Worm (Caenorhabditis elegans) whole organism, L1 larva: ENCODE measurements around the gene R03G8.3.

Experiments used
- C04F5.9 ChIP-seq: sonication (generic microtip); optimal IDR thresholded peaks from 2 replicates; lab custom pipeline; 2016; ENCODE audit warnings: missing genetic modification characterization, missing compliant biosample characterization
- C34B4.2 ChIP-seq: sonication (generic microtip); optimal IDR thresholded peaks from 2 replicates; lab custom pipeline; 2017; ENCODE audit warnings: mild to moderate bottlenecking, missing genetic modification characterization, missing compliant biosample characterization
- Y116A8C.19 ChIP-seq: sonication (generic microtip); optimal IDR thresholded peaks from 2 replicates; lab custom pipeline; 2016; ENCODE audit warnings: missing compliant biosample characterization, missing genetic modification characterization, borderline replicate concordance
- aha-1 ChIP-seq: fragments of 150-350 bp; optimal IDR thresholded peaks from 2 replicates; lab custom pipeline; 2014; ENCODE audit warnings: missing biosample characterization, missing genetic modification characterization
- ama-1 ChIP-seq: fragments of 150-350 bp; optimal IDR thresholded peaks from 2 replicates; lab custom pipeline; 2014
- ceh-8 ChIP-seq: fragments of 200-800 bp; sonication (Bioruptor generic); optimal IDR thresholded peaks from 2 replicates; lab custom pipeline; 2018; ENCODE audit warnings: mild to moderate bottlenecking, missing genetic modification characterization, moderate library complexity, missing compliant biosample characterization
- ceh-90 ChIP-seq: sonication (generic microtip); optimal IDR thresholded peaks from 2 replicates; lab custom pipeline; 2016; ENCODE audit warnings: missing genetic modification characterization, missing compliant biosample characterization
- ces-1 ChIP-seq: fragments of 150-350 bp; optimal IDR thresholded peaks from 2 replicates; lab custom pipeline; 2014; ENCODE audit warnings: missing biosample characterization, missing genetic modification reagents, missing genetic modification characterization
- dpl-1 ChIP-seq, 3 experiments: fragments of 150-350 bp in 2 of 3; sonication (generic microtip) in 1 of 3; optimal IDR thresholded peaks; 2 replicates each; lab custom pipeline; 2014 to 2017; ENCODE audit warnings: missing biosample characterization in 3 of 3, missing genetic modification characterization in 3 of 3, missing genetic modification reagents in 3 of 3
- efl-1 ChIP-seq, 4 experiments: fragments of 150-350 bp; optimal IDR thresholded peaks in 3 of 4; peaks in 1 of 4; 1 replicate in 1 of 4; 2 replicates in 3 of 4; lab custom pipeline; 2014; ENCODE audit warnings: missing biosample characterization in 2 of 4, missing genetic modification characterization in 2 of 4, missing genetic modification reagents in 2 of 4
- egl-13 ChIP-seq: sonication (generic microtip); optimal IDR thresholded peaks from 2 replicates; lab custom pipeline; 2016; ENCODE audit warnings: missing genotype, missing genetic modification reagents, missing genetic modification characterization, missing compliant biosample characterization
- elt-2 ChIP-seq: sonication (generic microtip); optimal IDR thresholded peaks from 2 replicates; lab custom pipeline; 2016; ENCODE audit warnings: missing genetic modification characterization, mild to moderate bottlenecking, inconsistent platforms, missing compliant biosample characterization, missing genetic modification reagents
- elt-3 ChIP-seq, 6 experiments: fragments of 150-350 bp in 1 of 6; sonication (generic microtip); optimal IDR thresholded peaks; 2 replicates each; lab custom pipeline; 2017 to 2018; ENCODE audit warnings: missing biosample characterization in 6 of 6, missing genetic modification characterization in 6 of 6, inconsistent platforms in 1 of 6
- ets-5 ChIP-seq: fragments of 200-800 bp; sonication (Bioruptor generic); IDR thresholded peaks from 2 replicates; pipeline ENCODE4 v1.3.6; 2022; ENCODE audit warnings: missing genetic modification characterization, missing compliant biosample characterization
- grh-1 ChIP-seq: fragments of 200-800 bp; sonication (Bioruptor generic); IDR thresholded peaks from 2 replicates; pipeline ENCODE4 v1.3.6; 2022; ENCODE audit warnings: missing genetic modification reagents, missing genetic modification characterization, missing compliant biosample characterization
- hlh-4 ChIP-seq: sonication (generic microtip); optimal IDR thresholded peaks from 2 replicates; lab custom pipeline; 2016; ENCODE audit warnings: mild to moderate bottlenecking, missing genetic modification characterization, missing compliant biosample characterization
- isw-1 ChIP-seq: fragments of 200-800 bp; sonication (Bioruptor generic); IDR thresholded peaks from 2 replicates; pipeline ENCODE4 v1.3.6; 2022; ENCODE audit warnings: missing genetic modification characterization, missing compliant biosample characterization
- lin-14 ChIP-seq: fragments of 200-800 bp; sonication (Bioruptor generic); optimal IDR thresholded peaks from 2 replicates; lab custom pipeline; 2018; ENCODE audit warnings: mild to moderate bottlenecking, missing genetic modification characterization, moderate library complexity, missing compliant biosample characterization
- lin-35 ChIP-seq, 2 experiments: fragments of 150-350 bp; optimal IDR thresholded peaks; 2 replicates each; lab custom pipeline; 2014; ENCODE audit warnings: missing biosample characterization in 2 of 2, missing genetic modification characterization in 2 of 2, missing genetic modification reagents in 2 of 2
- lin-39 ChIP-seq: fragments of 150-350 bp; optimal IDR thresholded peaks from 2 replicates; lab custom pipeline; 2014; ENCODE audit warnings: missing biosample characterization, missing genetic modification reagents, missing genetic modification characterization
- lsy-2 ChIP-seq, 2 experiments: fragments of 150-350 bp; optimal IDR thresholded peaks; 2 replicates each; lab custom pipeline; 2014; ENCODE audit warnings: missing biosample characterization in 2 of 2, missing genetic modification characterization in 2 of 2
- mdl-1 ChIP-seq, 2 experiments: fragments of 150-350 bp; optimal IDR thresholded peaks; 2 replicates each; lab custom pipeline; 2014 to 2017; ENCODE audit warnings: missing biosample characterization in 2 of 2, missing genetic modification characterization in 2 of 2, inconsistent platforms in 1 of 2
- mef-2 ChIP-seq: fragments of 150-350 bp; optimal IDR thresholded peaks from 2 replicates; lab custom pipeline; 2014; ENCODE audit warnings: missing biosample characterization, missing genetic modification characterization
- mep-1 ChIP-seq: fragments of 150-350 bp; optimal IDR thresholded peaks from 2 replicates; lab custom pipeline; 2014; ENCODE audit warnings: missing biosample characterization, missing genetic modification characterization
- nhr-11 ChIP-seq: fragments of 150-350 bp; optimal IDR thresholded peaks from 2 replicates; lab custom pipeline; 2014; ENCODE audit warnings: missing biosample characterization, missing genetic modification characterization
- nhr-47 ChIP-seq: sonication (generic microtip); optimal IDR thresholded peaks from 2 replicates; lab custom pipeline; 2016; ENCODE audit warnings: mild to moderate bottlenecking, missing genetic modification characterization, moderate library complexity, missing compliant biosample characterization
- nhr-84 ChIP-seq: sonication (generic microtip); optimal IDR thresholded peaks from 2 replicates; lab custom pipeline; 2017; ENCODE audit warnings: missing biosample characterization, missing genetic modification characterization
- nhr-85 ChIP-seq: sonication (generic microtip); peaks from one replicate; lab custom pipeline; 2016; ENCODE audit warnings: missing genetic modification characterization, inconsistent platforms, missing compliant biosample characterization
- nhr-90 ChIP-seq: sonication (generic microtip); optimal IDR thresholded peaks from 2 replicates; lab custom pipeline; 2016; ENCODE audit warnings: mild to moderate bottlenecking, missing genetic modification characterization, missing compliant biosample characterization; ENCODE audit not compliant: poor library complexity
- skn-1 ChIP-seq: fragments of 150-350 bp; optimal IDR thresholded peaks from 2 replicates; lab custom pipeline; 2014; ENCODE audit warnings: missing biosample characterization, missing genetic modification characterization
- snu-23 ChIP-seq: sonication (generic microtip); optimal IDR thresholded peaks from 2 replicates; lab custom pipeline; 2016; ENCODE audit warnings: missing genetic modification characterization, missing compliant biosample characterization
- sptf-1 ChIP-seq: fragments of 150-350 bp; optimal IDR thresholded peaks from 2 replicates; lab custom pipeline; 2014; ENCODE audit warnings: missing biosample characterization, missing genetic modification characterization
- tlp-1 ChIP-seq: fragments of 150-350 bp; optimal IDR thresholded peaks from 2 replicates; lab custom pipeline; 2014; ENCODE audit warnings: missing biosample characterization, missing genetic modification characterization
- unc-62 ChIP-seq: fragments of 150-350 bp; optimal IDR thresholded peaks from 2 replicates; lab custom pipeline; 2014; ENCODE audit warnings: missing biosample characterization, missing genetic modification reagents, missing genetic modification characterization
- unc-98 ChIP-seq: fragments of 200-800 bp; sonication (Bioruptor generic); IDR thresholded peaks from 2 replicates; pipeline ENCODE4 v1.3.6; 2022; ENCODE audit warnings: missing genetic modification characterization, missing compliant biosample characterization
- vab-15 ChIP-seq: sonication (generic microtip); optimal IDR thresholded peaks from 2 replicates; lab custom pipeline; 2017; ENCODE audit warnings: missing genotype, mild to moderate bottlenecking, missing genetic modification characterization, missing compliant biosample characterization
- zag-1 ChIP-seq: fragments of 150-350 bp; optimal IDR thresholded peaks from 2 replicates; lab custom pipeline; 2014; ENCODE audit warnings: missing biosample characterization, missing genetic modification characterization
- zip-4 ChIP-seq: fragments of 200-800 bp; sonication (Bioruptor generic); optimal IDR thresholded peaks from 2 replicates; lab custom pipeline; 2018; ENCODE audit warnings: mild to moderate bottlenecking, missing genetic modification characterization, moderate library complexity, missing compliant biosample characterization
- ztf-11 ChIP-seq, 2 experiments: sonication (generic microtip); optimal IDR thresholded peaks; 2 replicates each; lab custom pipeline; 2016 to 2017; ENCODE audit warnings: missing genetic modification characterization in 2 of 2, missing biosample characterization in 1 of 2, missing compliant biosample characterization in 1 of 2

The R03G8.3 gene

DNA sequence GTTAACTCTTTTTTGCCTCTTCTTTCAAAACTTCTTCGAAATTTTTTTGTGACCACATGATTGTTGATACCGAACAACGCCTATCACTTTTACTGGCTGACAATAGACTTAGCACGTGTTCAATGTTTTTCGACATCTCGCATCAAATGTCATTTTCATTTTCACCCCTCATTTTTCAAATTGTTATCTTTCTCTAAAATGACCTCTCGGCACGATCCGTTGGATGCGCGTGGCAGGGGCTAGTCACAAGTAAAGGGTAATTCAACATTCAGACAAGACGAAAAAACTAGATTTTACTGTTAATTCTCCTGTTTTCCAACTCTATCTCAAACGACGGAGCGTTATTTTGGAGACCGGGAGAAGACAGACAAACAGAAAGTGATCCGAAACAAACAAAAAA lies 22.7 kb downstream of the R03G8.3 start, which contains the start of gene F17H10.2 (continued):
- peak in 1 of 2 experiments; percentile 1 for TF ChIP-seq efl-1 (optimal IDR thresholded peaks at IDR 0.05; lab: Kevin White, UChicago)
- peak in 1 of 2 experiments; percentile 89 for TF ChIP-seq efl-1 (GFP tag; optimal IDR thresholded peaks at IDR 0.05 in 1 of 2; lab: Kevin White, UChicago)
- TF ChIP-seq mep-1 (tag; lab: Kevin White, UChicago) = peak; percentile 57
- peak; percentile 66 for TF ChIP-seq nhr-90 (tag; lab: Kevin White, UChicago)
- no peak for TF ChIP-seq C34B4.2 (tag; lab: Kevin White, UChicago)
- peak in 2 of 6 experiments; percentile 67 to 96 for TF ChIP-seq elt-3 (tag; optimal IDR thresholded peaks at IDR 0.05; lab: Kevin White, UChicago)
- peak; percentile 19 to 44 for TF ChIP-seq lsy-2 (tag; optimal IDR thresholded peaks at IDR 0.05; lab: Kevin White, UChicago)
- peak; percentile 34 for TF ChIP-seq nhr-47 (tag; lab: Kevin White, UChicago)
- no peak for TF ChIP-seq isw-1 (GFP tag; lab: Robert Waterston, UW)
- TF ChIP-seq egl-13 (tag; lab: Kevin White, UChicago) = no peak
- peak in 2 of 3 experiments; percentile 9 to 18 for TF ChIP-seq dpl-1 (GFP tag; optimal IDR thresholded peaks at IDR 0.05; lab: Kevin White, UChicago)
- TF ChIP-seq ceh-90 (tag; lab: Kevin White, UChicago) = no peak
- TF ChIP-seq grh-1 (GFP tag; lab: Robert Waterston, UW) = peak; percentile 54; the same call in 1 of the 2 replicates
- TF ChIP-seq zip-4 = no peak
- TF ChIP-seq nhr-11 = no peak
- TF ChIP-seq sptf-1 (tag; lab: Kevin White, UChicago) = no peak
- TF ChIP-seq ztf-11 (tag; optimal IDR thresholded peaks at IDR 0.05; lab: Kevin White, UChicago) = no peak
- TF ChIP-seq snu-23 (GFP tag; lab: Kevin White, UChicago) = peak; percentile 73
- peak; percentile 77 for TF ChIP-seq vab-15 (tag; lab: Kevin White, UChicago)
- TF ChIP-seq lin-14 (GFP tag; lab: Kevin White, UChicago) = peak; percentile 87
- TF ChIP-seq, all 84 proteins: peak for 22

DNA sequence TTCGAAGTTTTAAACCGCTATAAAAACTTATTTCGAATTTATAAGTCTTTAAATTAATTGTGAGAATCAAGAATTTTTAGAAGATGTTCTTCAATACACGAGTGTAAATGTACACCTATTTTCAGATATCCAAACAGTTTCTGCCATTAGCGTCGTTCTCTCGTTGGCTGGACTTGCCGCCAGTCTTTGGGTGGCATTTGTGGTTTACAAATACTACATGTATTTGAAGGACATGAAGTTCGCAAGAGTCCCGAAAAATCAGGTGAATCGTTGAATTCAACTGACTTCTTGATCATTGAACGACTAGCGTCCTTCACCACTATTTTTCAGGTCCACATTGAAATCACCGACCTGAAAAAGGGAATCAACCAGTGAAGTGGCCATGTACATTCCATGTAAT lies 24.9 kb downstream of the R03G8.3 start:
- TF ChIP-seq sptf-1 (tag; lab: Kevin White, UChicago) (no peak), elt-3 (tag; optimal IDR thresholded peaks at IDR 0.05; lab: Kevin White, UChicago) (no peak), efl-1 (optimal IDR thresholded peaks at IDR 0.05; lab: Kevin White, UChicago) (no peak), efl-1 (GFP tag; optimal IDR thresholded peaks at IDR 0.05 in 1 of 2; lab: Kevin White, UChicago) (peak in 1 of 2 experiments; percentile 74), nhr-85 (tag; lab: Kevin White, UChicago) (peak; percentile 57), grh-1 (GFP tag; lab: Robert Waterston, UW) (0 out of 2 replicates have a peak, but pooled peaks have one; percentile 14)
- TF ChIP-seq, all 84 proteins: peak for 3

DNA sequence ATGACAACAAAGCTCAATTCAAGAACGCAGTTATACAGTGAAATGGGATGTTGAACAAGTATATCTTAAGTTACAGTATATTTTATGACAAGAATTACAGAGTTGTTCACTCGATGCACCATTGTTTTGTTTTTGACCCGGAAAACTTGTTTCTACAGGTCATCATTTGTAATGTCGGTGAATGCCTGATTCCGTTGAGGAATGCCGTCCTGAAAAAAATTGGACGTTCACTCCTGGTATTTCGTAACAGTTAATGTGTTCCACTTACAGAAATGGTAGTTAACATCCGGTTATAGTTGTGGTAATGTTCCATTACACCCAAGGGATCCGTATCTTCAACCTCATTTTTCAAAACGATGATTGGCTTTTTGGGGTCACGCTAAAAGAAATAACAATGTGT lies 25.6 kb downstream of the R03G8.3 start:
- TF ChIP-seq nhr-84 (no peak), zag-1 (no peak), lin-35 (GFP tag; optimal IDR thresholded peaks at IDR 0.05; lab: Kevin White, UChicago) (peak in 1 of 2 experiments; percentile 1), C04F5.9 (no peak), unc-98 (GFP tag; lab: Robert Waterston, UW) (no peak), ama-1 (lab: Kevin White, UChicago) (peak; percentile 59), mef-2 (tag; lab: Kevin White, UChicago) (no peak), tlp-1 (no peak), hlh-4 (tag; lab: Kevin White, UChicago) (no peak), ces-1 (GFP tag; lab: Kevin White, UChicago) (no peak), mdl-1 (tag; optimal IDR thresholded peaks at IDR 0.05; lab: Kevin White, UChicago) (no peak), nhr-90 (tag; lab: Kevin White, UChicago) (peak; percentile 50), efl-1 (optimal IDR thresholded peaks at IDR 0.05; lab: Kevin White, UChicago) (no peak), efl-1 (GFP tag; optimal IDR thresholded peaks at IDR 0.05 in 1 of 2; lab: Kevin White, UChicago) (peak in 1 of 2 experiments; percentile 30), nhr-85 (tag; lab: Kevin White, UChicago) (no peak), ceh-8 (GFP tag; lab: Kevin White, UChicago) (no peak), aha-1 (tag; lab: Kevin White, UChicago) (no peak), Y116A8C.19 (no peak), unc-62 (GFP tag; lab: Kevin White, UChicago) (no peak), skn-1 (tag; lab: Kevin White, UChicago) (no peak), elt-2 (tag; lab: Kevin White, UChicago) (no peak), lin-39 (tag; lab: Kevin White, UChicago) (no peak), ets-5 (GFP tag; lab: Robert Waterston, UW) (no peak), nhr-47 (tag; lab: Kevin White, UChicago) (no peak)
- TF ChIP-seq, all 84 proteins: peak for 4
